Worm (Caenorhabditis elegans) whole organism, late embryonic: ENCODE data around the gene ZK1067.4.

ENCODE experiments used
- C08G9.2 ChIP-seq: sonication (generic microtip); optimal IDR thresholded peaks from 2 replicates; lab custom pipeline; 2016; ENCODE audit warnings: mild to moderate bottlenecking, missing genetic modification characterization, moderate library complexity, missing compliant biosample characterization
- K02D7.2 ChIP-seq: sonication (generic microtip); optimal IDR thresholded peaks from 2 replicates; lab custom pipeline; 2017; ENCODE audit warnings: mild to moderate bottlenecking, missing genetic modification characterization, missing compliant biosample characterization
- K09A11.1 ChIP-seq: sonication (generic microtip); optimal IDR thresholded peaks from 2 replicates; lab custom pipeline; 2017; ENCODE audit warnings: antibody characterized with exemption, mild to moderate bottlenecking, missing genetic modification characterization, missing compliant biosample characterization; ENCODE audit not compliant: insufficient read depth
- ceh-18 ChIP-seq: sonication (generic microtip); optimal IDR thresholded peaks from 2 replicates; lab custom pipeline; 2016; ENCODE audit warnings: missing genetic modification characterization, missing compliant biosample characterization
- ceh-19 ChIP-seq: fragments of 200-800 bp; sonication (Bioruptor generic); optimal IDR thresholded peaks from 2 replicates; lab custom pipeline; 2018; ENCODE audit warnings: mild to moderate bottlenecking, missing genetic modification characterization, missing compliant biosample characterization
- ceh-2 ChIP-seq: sonication (generic microtip); optimal IDR thresholded peaks from 2 replicates; lab custom pipeline; 2016; ENCODE audit warnings: missing genotype, missing genetic modification characterization, missing compliant biosample characterization
- ceh-30 ChIP-seq: fragments of 150-350 bp; optimal IDR thresholded peaks from 2 replicates; lab custom pipeline; 2014; ENCODE audit warnings: missing biosample characterization, missing genetic modification characterization
- ceh-31 ChIP-seq: sonication (generic microtip); optimal IDR thresholded peaks from 2 replicates; lab custom pipeline; 2016; ENCODE audit warnings: missing genetic modification characterization, missing compliant biosample characterization
- ceh-34 ChIP-seq: sonication (generic microtip); optimal IDR thresholded peaks from 2 replicates; lab custom pipeline; 2016; ENCODE audit warnings: mild to moderate bottlenecking, missing genetic modification characterization, missing compliant biosample characterization
- ceh-45 ChIP-seq: fragments of 200-800 bp; sonication (Bioruptor generic); IDR thresholded peaks from 2 replicates; pipeline ENCODE4 v1.3.6; 2022; ENCODE audit warnings: missing genetic modification reagents, missing genetic modification characterization, missing compliant biosample characterization
- ceh-48 ChIP-seq: sonication (generic microtip); optimal IDR thresholded peaks from 2 replicates; lab custom pipeline; 2016; ENCODE audit warnings: missing genetic modification characterization, inconsistent platforms, missing compliant biosample characterization
- ceh-6 ChIP-seq: fragments of 200-800 bp; sonication (Bioruptor generic); optimal IDR thresholded peaks from 2 replicates; lab custom pipeline; 2018; ENCODE audit warnings: mild to moderate bottlenecking, missing genetic modification characterization, missing compliant biosample characterization
- ceh-9 ChIP-seq: sonication (generic microtip); optimal IDR thresholded peaks from 2 replicates; lab custom pipeline; 2016; ENCODE audit warnings: mild to moderate bottlenecking, missing genetic modification characterization, inconsistent platforms, missing compliant biosample characterization
- che-1 ChIP-seq: sonication (generic microtip); optimal IDR thresholded peaks from 2 replicates; lab custom pipeline; 2016; ENCODE audit warnings: mild to moderate bottlenecking, missing genetic modification characterization, missing compliant biosample characterization
- elt-2 ChIP-seq: sonication (generic microtip); optimal IDR thresholded peaks from 2 replicates; lab custom pipeline; 2016; ENCODE audit warnings: missing genetic modification reagents, missing genetic modification characterization, missing compliant biosample characterization
- eyg-1 ChIP-seq: sonication (generic microtip); optimal IDR thresholded peaks from 2 replicates; lab custom pipeline; 2016; ENCODE audit warnings: missing genotype, missing genetic modification characterization, missing compliant biosample characterization
- fax-1 ChIP-seq: sonication (generic microtip); optimal IDR thresholded peaks from 2 replicates; lab custom pipeline; 2016; ENCODE audit warnings: missing genotype, missing genetic modification characterization, missing compliant biosample characterization
- fkh-10 ChIP-seq: fragments of 150-350 bp; optimal IDR thresholded peaks from 2 replicates; lab custom pipeline; 2014; ENCODE audit warnings: missing biosample characterization, missing genetic modification reagents, missing genetic modification characterization
- fkh-6 ChIP-seq: sonication (generic microtip); optimal IDR thresholded peaks from 2 replicates; lab custom pipeline; 2016; ENCODE audit warnings: missing genetic modification characterization, missing compliant biosample characterization
- gmeb-2 ChIP-seq: sonication (generic microtip); optimal IDR thresholded peaks from 2 replicates; lab custom pipeline; 2016; ENCODE audit warnings: missing genetic modification characterization, inconsistent platforms, missing compliant biosample characterization
- hlh-13 ChIP-seq: fragments of 200-800 bp; sonication (Bioruptor generic); optimal IDR thresholded peaks from 2 replicates; lab custom pipeline; 2018; ENCODE audit warnings: mild to moderate bottlenecking, missing genetic modification characterization, missing compliant biosample characterization
- hlh-6 ChIP-seq: sonication (generic microtip); optimal IDR thresholded peaks from 2 replicates; lab custom pipeline; 2016; ENCODE audit warnings: missing genotype, missing genetic modification characterization, missing compliant biosample characterization
- lin-11 ChIP-seq: fragments of 200-800 bp; sonication (Bioruptor generic); optimal IDR thresholded peaks from 2 replicates; lab custom pipeline; 2018; ENCODE audit warnings: mild to moderate bottlenecking, missing genetic modification characterization, missing compliant biosample characterization
- madf-2 ChIP-seq: sonication (generic microtip); optimal IDR thresholded peaks from 2 replicates; lab custom pipeline; 2017; ENCODE audit warnings: missing genetic modification characterization, missing compliant biosample characterization
- mec-3 ChIP-seq: sonication (generic microtip); optimal IDR thresholded peaks from 2 replicates; lab custom pipeline; 2016; ENCODE audit warnings: borderline replicate concordance, missing genetic modification characterization, missing compliant biosample characterization
- nhr-232 ChIP-seq: sonication (generic microtip); optimal IDR thresholded peaks from 2 replicates; lab custom pipeline; 2016; ENCODE audit warnings: missing genetic modification characterization, missing compliant biosample characterization
- npax-4 ChIP-seq: sonication (generic microtip); optimal IDR thresholded peaks from 2 replicates; lab custom pipeline; 2016; ENCODE audit warnings: missing genetic modification characterization, missing compliant biosample characterization
- pax-1 ChIP-seq: fragments of 150-350 bp; optimal IDR thresholded peaks from 2 replicates; lab custom pipeline; 2014; ENCODE audit warnings: missing biosample characterization, missing genetic modification characterization
- pqm-1 ChIP-seq: sonication (generic microtip); optimal IDR thresholded peaks from 2 replicates; lab custom pipeline; 2016; ENCODE audit warnings: missing genetic modification characterization, missing compliant biosample characterization
- sdc-2 ChIP-seq: sonication (generic microtip); optimal IDR thresholded peaks from 2 replicates; lab custom pipeline; 2016; ENCODE audit warnings: missing genotype, missing genetic modification characterization, missing compliant biosample characterization
- sox-2 ChIP-seq: fragments of 200-800 bp; sonication (Bioruptor generic); IDR thresholded peaks from 2 replicates; pipeline ENCODE4 v1.3.6; 2022; ENCODE audit warnings: missing genetic modification reagents, missing genetic modification characterization, missing compliant biosample characterization
- sox-4 ChIP-seq: sonication (generic microtip); optimal IDR thresholded peaks from 2 replicates; lab custom pipeline; 2017; ENCODE audit warnings: mild to moderate bottlenecking, missing genetic modification characterization, inconsistent platforms, missing compliant biosample characterization
- tbx-7 ChIP-seq: sonication (generic microtip); optimal IDR thresholded peaks from 2 replicates; lab custom pipeline; 2016; ENCODE audit warnings: missing genotype, missing genetic modification characterization, missing compliant biosample characterization
- ttx-3 ChIP-seq: sonication (generic microtip); optimal IDR thresholded peaks from 2 replicates; lab custom pipeline; 2016; ENCODE audit warnings: missing genetic modification reagents, missing genetic modification characterization, missing compliant biosample characterization
- unc-42 ChIP-seq: sonication (generic microtip); optimal IDR thresholded peaks from 2 replicates; lab custom pipeline; 2016; ENCODE audit warnings: missing genotype, missing genetic modification characterization, missing compliant biosample characterization
- unc-55 ChIP-seq: sonication (generic microtip); optimal IDR thresholded peaks from 2 replicates; lab custom pipeline; 2017; ENCODE audit warnings: missing biosample characterization, missing genetic modification reagents, missing genetic modification characterization
- unc-86 ChIP-seq: sonication (generic microtip); optimal IDR thresholded peaks from 2 replicates; lab custom pipeline; 2016; ENCODE audit warnings: missing genetic modification characterization, missing compliant biosample characterization

Gene ZK1067.4

DNA sequence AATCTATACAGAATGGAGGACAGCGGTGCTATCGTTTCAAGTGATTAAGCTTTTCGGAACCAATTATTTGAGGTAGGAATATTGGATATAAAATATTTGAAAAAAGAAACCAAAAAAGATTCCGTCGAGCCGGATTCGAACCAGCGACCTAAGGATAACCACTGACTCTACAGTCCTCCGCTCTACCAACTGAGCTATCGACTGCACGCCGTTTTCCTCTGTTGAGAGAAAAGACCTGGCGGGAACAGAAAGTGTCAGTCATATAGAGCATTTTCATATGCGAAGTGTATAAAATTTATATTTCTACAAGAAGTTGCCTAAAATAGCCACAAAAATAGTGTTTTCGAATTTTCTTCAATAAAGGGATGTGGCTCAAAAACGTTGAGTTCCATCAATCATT lies 1.5 kb downstream of the ZK1067.4 start:
- no peak for TF ChIP-seq unc-55 (GFP tag; lab: Kevin White, UChicago)
- no peak for TF ChIP-seq fkh-6 (tag; lab: Kevin White, UChicago)

DNA sequence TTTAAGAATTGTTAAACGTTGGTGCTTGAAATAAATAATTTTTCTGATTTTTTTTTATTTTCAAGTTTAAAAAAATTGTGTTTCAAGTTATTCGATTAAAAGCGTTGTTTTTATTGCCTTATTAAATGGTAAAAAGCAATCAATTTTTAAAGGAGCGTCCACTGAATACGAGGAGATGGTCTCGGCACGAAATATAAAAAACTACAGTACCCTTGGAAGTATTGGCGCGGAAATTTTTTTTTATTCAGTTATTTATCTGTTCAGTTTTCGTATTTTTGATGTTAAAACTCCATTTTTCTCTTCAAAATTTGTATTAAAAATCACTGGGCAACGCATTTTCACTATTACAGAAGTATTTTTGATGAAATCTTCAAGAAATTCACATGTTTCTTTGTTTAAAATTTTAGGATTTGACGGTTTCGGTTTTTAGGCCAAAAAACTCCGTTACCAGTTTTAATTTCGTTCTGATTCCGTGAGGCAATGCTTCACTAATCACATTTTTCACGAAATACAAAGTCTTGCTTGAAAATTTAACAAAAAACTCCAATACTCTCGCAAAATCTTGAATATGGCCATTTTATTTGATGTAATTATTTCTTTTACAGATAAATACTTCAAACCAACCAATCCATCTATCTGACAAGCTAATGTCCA lies 3.0 kb downstream of the ZK1067.4 start, which contains the start of gene znfx-1:
TSS of gene znfx-1 (plus strand) at position 604 of the 654 bp plus-strand sequence.
- TF ChIP-seq ceh-9 (no peak), C08G9.2 (tag; lab: Kevin White, UChicago) (no peak), unc-42 (no peak), lin-11 (no peak), ceh-48 (tag; lab: Kevin White, UChicago) (no peak)

DNA sequence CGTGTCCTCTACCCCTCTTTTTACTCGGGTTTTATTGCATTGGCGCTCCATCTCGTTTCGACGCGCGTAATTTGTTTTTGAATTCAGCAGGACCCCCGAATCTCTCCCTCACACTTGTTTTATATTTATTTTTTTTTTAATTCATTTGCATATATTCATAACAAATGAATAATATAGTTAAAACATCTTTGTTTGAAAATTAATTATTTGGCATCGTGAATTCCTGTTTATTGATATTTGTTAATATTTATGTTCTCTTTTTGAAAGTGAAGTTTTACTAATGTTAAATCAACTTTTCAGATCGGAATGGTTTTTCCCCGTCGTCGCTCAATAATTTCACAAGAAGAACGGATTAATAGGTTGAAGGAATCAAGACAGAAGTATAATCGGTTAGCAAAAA lies 12.8 kb downstream of the ZK1067.4 start, which contains the start of gene ZK1067.3:
TSS of gene ZK1067.3 (plus strand) at position 301 of the 400 bp plus-strand sequence.
- TF ChIP-seq eyg-1 (tag; lab: Kevin White, UChicago), result no peak
- TF ChIP-seq madf-2 (tag; lab: Kevin White, UChicago), result no peak
- TF ChIP-seq lin-11, result no peak
- TF ChIP-seq K09A11.1, result no peak
- no peak for TF ChIP-seq sox-4
- no peak for TF ChIP-seq gmeb-2
- TF ChIP-seq fkh-10, result no peak
- TF ChIP-seq npax-4 (tag; lab: Kevin White, UChicago), result no peak
- no peak for TF ChIP-seq pqm-1
- TF ChIP-seq sox-2 (GFP tag; lab: Robert Waterston, UW), result no peak
- TF ChIP-seq hlh-13, result no peak
- TF ChIP-seq ceh-18 (tag; lab: Kevin White, UChicago), result no peak
- TF ChIP-seq ceh-31 (tag; lab: Kevin White, UChicago), result no peak
- TF ChIP-seq ceh-45 (GFP tag; lab: Robert Waterston, UW), result no peak
- TF ChIP-seq nhr-232 (tag; lab: Kevin White, UChicago), result no peak
- no peak for TF ChIP-seq che-1
- no peak for TF ChIP-seq tbx-7 (tag; lab: Kevin White, UChicago)

DNA sequence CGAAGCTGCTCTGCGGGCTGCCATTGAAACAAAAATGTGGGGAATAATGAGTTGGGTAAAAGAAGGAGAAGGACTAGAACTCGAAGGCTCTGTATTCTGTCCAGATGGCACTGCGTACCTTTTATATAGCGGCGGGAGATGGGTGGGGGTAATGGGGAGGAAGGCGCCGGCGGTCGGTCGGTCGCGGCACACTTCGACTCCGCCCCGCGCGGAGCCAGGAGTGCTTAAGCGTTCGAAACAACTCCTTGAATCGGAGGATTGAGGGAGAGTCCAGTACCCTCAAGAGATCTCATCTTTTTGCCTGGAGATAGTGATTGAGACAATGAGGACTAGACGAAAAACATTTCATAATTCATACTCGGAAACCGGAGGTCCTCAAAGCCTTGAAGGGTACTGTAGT lies 17.0 kb downstream of the ZK1067.4 start, which contains the start of gene abu-14:
TSS of gene abu-14 (minus strand) at position 81 of the 400 bp plus-strand sequence.
- no peak for TF ChIP-seq ceh-30
- no peak for TF ChIP-seq gmeb-2
- no peak for TF ChIP-seq pax-1 (tag; lab: Kevin White, UChicago)

DNA sequence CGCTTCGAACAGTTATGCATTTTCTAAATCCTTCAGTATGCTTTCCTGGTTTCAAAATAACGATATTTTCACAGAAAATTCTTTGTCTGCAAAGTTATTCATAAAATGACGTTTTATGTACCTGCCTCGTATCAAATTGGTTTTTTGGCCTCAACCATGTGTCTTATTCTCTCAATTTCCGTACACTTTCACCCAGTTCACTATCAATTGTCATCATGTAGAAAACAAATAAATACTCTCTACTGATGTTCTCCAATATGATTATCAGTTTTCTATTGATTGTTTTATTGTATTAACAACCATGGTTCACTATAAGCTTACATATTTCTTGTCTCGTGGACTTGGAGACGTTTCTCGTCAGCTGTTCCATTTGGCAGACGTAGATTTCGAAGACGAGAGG lies 21.1 kb downstream of the ZK1067.4 start, which contains the start of gene gst-13:
TSS of gene gst-13 (plus strand) at position 218 of the 400 bp plus-strand sequence.
- TF ChIP-seq ceh-19 (GFP tag; lab: Kevin White, UChicago) (no peak), eyg-1 (tag; lab: Kevin White, UChicago) (no peak), elt-2 (tag; lab: Kevin White, UChicago) (peak; percentile 68), ceh-6 (GFP tag; lab: Kevin White, UChicago) (no peak)
- TF ChIP-seq, all 69 proteins: peak for 1

DNA sequence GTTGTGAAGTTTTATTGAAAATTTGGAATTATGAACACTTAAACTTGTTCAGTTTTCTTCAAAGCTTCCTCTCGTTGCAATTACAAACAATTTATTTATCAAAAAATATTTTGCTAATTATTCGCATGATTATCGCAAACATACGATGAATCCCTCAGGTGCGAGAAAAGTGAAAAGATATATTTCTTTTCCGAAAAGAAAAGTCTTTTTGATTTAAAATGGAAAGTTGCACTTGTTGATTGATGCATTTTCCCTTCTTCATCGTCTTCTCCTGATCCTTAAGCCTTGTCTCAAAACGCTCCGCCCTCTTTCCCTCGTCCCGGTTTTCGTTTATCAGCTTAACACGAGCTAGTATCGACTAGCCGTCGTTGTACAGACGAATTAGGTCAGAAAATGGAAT lies 22.3 kb downstream of the ZK1067.4 start:
- TF ChIP-seq lin-11 (no peak), ceh-34 (tag; lab: Kevin White, UChicago) (no peak), ceh-2 (no peak), ceh-9 (no peak), K02D7.2 (tag; lab: Kevin White, UChicago) (no peak), fax-1 (tag; lab: Kevin White, UChicago) (no peak), unc-55 (GFP tag; lab: Kevin White, UChicago) (no peak), pqm-1 (no peak), K09A11.1 (no peak), ttx-3 (tag; lab: Kevin White, UChicago) (no peak), mec-3 (tag; lab: Kevin White, UChicago) (no peak), tbx-7 (tag; lab: Kevin White, UChicago) (no peak), gmeb-2 (no peak), sdc-2 (tag; lab: Kevin White, UChicago) (no peak), unc-86 (tag; lab: Kevin White, UChicago) (no peak), ceh-48 (tag; lab: Kevin White, UChicago) (no peak), hlh-6 (tag; lab: Kevin White, UChicago) (no peak)
